Worm (Caenorhabditis elegans) whole organism, L2 larva: Measurements from ENCODE around the gene best-5.
A peak's percentile ranks its signal among the peaks of the same experiment; 100 is the strongest.
"Not testable (repeated sequence)": the region's sequence is repeated elsewhere in the genome, so short reads cannot be mapped to it uniquely, and the experiment has no call there.

Source experiments
- C34F6.9 ChIP-seq: fragments of 150-350 bp; optimal IDR thresholded peaks from 2 replicates; lab custom pipeline; 2014; ENCODE audit warnings: missing biosample characterization, missing genetic modification characterization
- F13H6.1 ChIP-seq: sonication (generic microtip); optimal IDR thresholded peaks from 2 replicates; lab custom pipeline; 2016; ENCODE audit warnings: missing genetic modification characterization, missing compliant biosample characterization
- R02D3.7 ChIP-seq: fragments of 150-350 bp; optimal IDR thresholded peaks from 2 replicates; lab custom pipeline; 2014; ENCODE audit warnings: missing biosample characterization, missing genetic modification characterization
- Y55F3AM.14 ChIP-seq: fragments of 200-800 bp; sonication (Bioruptor generic); optimal IDR thresholded peaks from 2 replicates; lab custom pipeline; 2018; ENCODE audit warnings: mild to moderate bottlenecking, missing genetic modification characterization, missing compliant biosample characterization
- ama-1 ChIP-seq: fragments of 150-350 bp; optimal IDR thresholded peaks from 2 replicates; lab custom pipeline; 2018; ENCODE audit warnings: inconsistent platforms
- crh-2 ChIP-seq: sonication (generic microtip); optimal IDR thresholded peaks from 2 replicates; lab custom pipeline; 2017; ENCODE audit warnings: missing biosample characterization, missing genetic modification characterization
- dmd-4 ChIP-seq: sonication (generic microtip); optimal IDR thresholded peaks from 2 replicates; lab custom pipeline; 2017; ENCODE audit warnings: missing biosample characterization, missing genetic modification characterization
- elt-1 ChIP-seq: fragments of 150-350 bp; optimal IDR thresholded peaks from 2 replicates; lab custom pipeline; 2014; ENCODE audit warnings: missing biosample characterization, missing genetic modification characterization
- fos-1 ChIP-seq: fragments of 150-350 bp; optimal IDR thresholded peaks from 2 replicates; lab custom pipeline; 2014; ENCODE audit warnings: missing biosample characterization, missing genetic modification characterization
- gmeb-1 ChIP-seq: fragments of 150-350 bp; optimal IDR thresholded peaks from 2 replicates; lab custom pipeline; 2014; ENCODE audit warnings: missing biosample characterization, missing genetic modification characterization
- lin-13 ChIP-seq: fragments of 150-350 bp; optimal IDR thresholded peaks from 2 replicates; lab custom pipeline; 2014; ENCODE audit warnings: missing biosample characterization, missing genetic modification reagents, missing genetic modification characterization
- lin-39 ChIP-seq: fragments of 150-350 bp; optimal IDR thresholded peaks from 2 replicates; lab custom pipeline; 2014; ENCODE audit warnings: missing biosample characterization, missing genetic modification reagents, missing genetic modification characterization
- lsy-2 ChIP-seq, 2 experiments: fragments of 150-350 bp in 1 of 2; sonication (generic microtip) in 1 of 2; optimal IDR thresholded peaks; 2 replicates each; lab custom pipeline; 2014 to 2017; ENCODE audit warnings: missing biosample characterization in 2 of 2, missing genetic modification characterization in 2 of 2
- mab-5 ChIP-seq: fragments of 150-350 bp; optimal IDR thresholded peaks from 2 replicates; lab custom pipeline; 2014; ENCODE audit warnings: missing biosample characterization, missing genetic modification characterization
- mbf-1 ChIP-seq: sonication (generic microtip); optimal IDR thresholded peaks from 2 replicates; lab custom pipeline; 2017; ENCODE audit warnings: missing biosample characterization, missing genetic modification characterization
- mdl-1 ChIP-seq, 2 experiments: fragments of 150-350 bp in 1 of 2; sonication (generic microtip) in 1 of 2; optimal IDR thresholded peaks; 2 replicates each; lab custom pipeline; 2017; ENCODE audit warnings: missing biosample characterization in 2 of 2, missing genetic modification characterization in 2 of 2
- nhr-10 ChIP-seq: sonication (generic microtip); optimal IDR thresholded peaks from 2 replicates; lab custom pipeline; 2017; ENCODE audit warnings: missing biosample characterization, missing genetic modification characterization
- nhr-11 ChIP-seq: fragments of 150-350 bp; optimal IDR thresholded peaks from 2 replicates; lab custom pipeline; 2014; ENCODE audit warnings: missing biosample characterization, missing genetic modification characterization
- nhr-12 ChIP-seq: fragments of 150-350 bp; optimal IDR thresholded peaks from 2 replicates; lab custom pipeline; 2014; ENCODE audit warnings: missing biosample characterization, missing genetic modification characterization
- nhr-21 ChIP-seq: fragments of 150-350 bp; optimal IDR thresholded peaks from 2 replicates; lab custom pipeline; 2014; ENCODE audit warnings: missing biosample characterization, missing genetic modification characterization
- nhr-23 ChIP-seq: fragments of 150-350 bp; optimal IDR thresholded peaks from 2 replicates; lab custom pipeline; 2014; ENCODE audit warnings: missing biosample characterization, missing genetic modification reagents, missing genetic modification characterization
- nhr-6 ChIP-seq: fragments of 150-350 bp; optimal IDR thresholded peaks from 2 replicates; lab custom pipeline; 2014; ENCODE audit warnings: missing biosample characterization, missing genetic modification characterization
- peb-1 ChIP-seq: fragments of 150-350 bp; optimal IDR thresholded peaks from 2 replicates; lab custom pipeline; 2014; ENCODE audit warnings: missing biosample characterization, missing genetic modification characterization
- sem-4 ChIP-seq: fragments of 150-350 bp; optimal IDR thresholded peaks from 2 replicates; lab custom pipeline; 2014; ENCODE audit warnings: missing biosample characterization, missing genetic modification reagents, missing genetic modification characterization
- sma-3 ChIP-seq: sonication (generic microtip); optimal IDR thresholded peaks from 2 replicates; lab custom pipeline; 2016; ENCODE audit warnings: missing genetic modification reagents, missing genetic modification characterization, missing compliant biosample characterization
- snpc-4 ChIP-seq: fragments of 150-350 bp; optimal IDR thresholded peaks from 2 replicates; lab custom pipeline; 2014; ENCODE audit warnings: missing biosample characterization, missing genetic modification characterization
- unc-39 ChIP-seq: fragments of 150-350 bp; optimal IDR thresholded peaks from 2 replicates; lab custom pipeline; 2014; ENCODE audit warnings: missing biosample characterization, missing genetic modification characterization
- unc-55 ChIP-seq: fragments of 150-350 bp; sonication (generic microtip); optimal IDR thresholded peaks from 3 replicates; lab custom pipeline; 2014; ENCODE audit warnings: missing biosample characterization, missing genetic modification reagents, missing genetic modification characterization
- unc-62 ChIP-seq: fragments of 150-350 bp; optimal IDR thresholded peaks from 2 replicates; lab custom pipeline; 2014; ENCODE audit warnings: missing biosample characterization, missing genetic modification reagents, missing genetic modification characterization
- zag-1 ChIP-seq: fragments of 150-350 bp; optimal IDR thresholded peaks from 2 replicates; lab custom pipeline; 2014; ENCODE audit warnings: missing biosample characterization, missing genetic modification characterization
- ztf-1 ChIP-seq: fragments of 200-800 bp; sonication (Bioruptor generic); conservative IDR thresholded peaks from 2 replicates; pipeline ENCODE4 v1.3.6; 2022; ENCODE audit warnings: missing genetic modification characterization, missing compliant biosample characterization
- ztf-11 ChIP-seq: sonication (generic microtip); optimal IDR thresholded peaks from 2 replicates; lab custom pipeline; 2017; ENCODE audit warnings: missing biosample characterization, missing genetic modification characterization
- ztf-4 ChIP-seq: fragments of 150-350 bp; optimal IDR thresholded peaks from 2 replicates; lab custom pipeline; 2014; ENCODE audit warnings: missing biosample characterization, missing genetic modification characterization

The best-5 gene

DNA sequence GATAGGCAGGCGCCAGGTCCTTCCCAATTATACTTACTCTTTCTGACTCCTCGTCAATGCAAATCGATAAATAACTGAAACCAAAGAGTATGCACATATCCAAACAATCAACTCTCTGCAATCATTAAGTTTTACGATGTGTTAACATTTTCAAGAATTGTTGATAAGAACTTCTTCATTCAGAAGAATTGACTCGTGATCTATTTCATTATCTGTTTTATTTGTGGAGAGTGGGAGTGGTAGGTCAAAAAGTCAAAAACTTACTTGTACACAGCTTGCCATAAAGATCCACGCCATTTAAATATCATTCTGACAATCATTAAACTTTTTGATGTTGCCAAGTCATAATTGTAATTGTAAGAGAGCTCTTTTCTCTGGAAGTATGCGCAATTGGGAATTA is 676 bp downstream of the best-5 start:
- TF ChIP-seq crh-2 (tag; lab: Kevin White, UChicago) (peak; percentile 15), unc-39 (tag; lab: Kevin White, UChicago) (no peak), dmd-4 (tag; lab: Kevin White, UChicago) (no peak), Y55F3AM.14 (GFP tag; lab: Kevin White, UChicago) (no peak), fos-1 (tag; lab: Kevin White, UChicago) (peak; percentile 6), ama-1 (lab: Kevin White, UChicago) (no peak), sem-4 (tag; lab: Kevin White, UChicago) (no peak), gmeb-1 (tag; lab: Kevin White, UChicago) (peak; percentile 10), sma-3 (GFP tag; lab: Kevin White, UChicago) (no peak), mdl-1 (tag; optimal IDR thresholded peaks at IDR 0.05; lab: Kevin White, UChicago) (no peak), ztf-4 (tag; lab: Kevin White, UChicago) (no peak), unc-55 (no peak), nhr-12 (no peak), nhr-23 (no peak)

DNA sequence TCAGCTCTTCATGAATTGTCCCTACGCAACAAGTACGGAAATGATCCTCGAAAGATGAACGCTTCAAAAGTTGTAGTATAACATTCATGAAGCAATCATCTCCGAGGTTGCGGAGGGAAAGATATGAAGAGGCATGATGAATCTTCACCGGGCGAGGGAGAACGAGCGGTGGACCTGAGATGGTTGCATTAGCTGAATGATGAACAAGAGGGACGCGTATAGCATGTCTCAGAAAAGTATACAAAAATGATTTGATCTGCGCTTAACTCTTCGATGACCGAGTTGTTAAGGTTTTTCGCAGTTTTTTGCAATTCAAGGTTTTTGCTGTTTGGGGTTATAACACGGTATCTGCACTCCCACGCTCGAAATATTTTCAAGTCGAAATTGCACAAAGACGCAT is 4.1 kb downstream of the best-5 start, which contains the start of gene C07A9.10:
C07A9.10 (minus strand) TSS at position 101 of the 400 bp plus-strand sequence.
- TF ChIP-seq nhr-23 (no peak), lin-13 (GFP tag; lab: Kevin White, UChicago) (no peak), nhr-6 (tag; lab: Kevin White, UChicago) (no peak), mab-5 (tag; lab: Kevin White, UChicago) (no peak), nhr-10 (tag; lab: Kevin White, UChicago) (no peak), ztf-1 (GFP tag; lab: Robert Waterston, UW) (no peak), R02D3.7 (no peak), elt-1 (no peak), lin-39 (tag; lab: Kevin White, UChicago) (no peak), unc-39 (tag; lab: Kevin White, UChicago) (no peak), sma-3 (GFP tag; lab: Kevin White, UChicago) (no peak), nhr-11 (tag; lab: Kevin White, UChicago) (no peak), ama-1 (lab: Kevin White, UChicago) (no peak), F13H6.1 (tag; lab: Kevin White, UChicago) (no peak), lsy-2 (tag; optimal IDR thresholded peaks at IDR 0.05; lab: Kevin White, UChicago) (no peak), nhr-21 (tag; lab: Kevin White, UChicago) (no peak)

DNA sequence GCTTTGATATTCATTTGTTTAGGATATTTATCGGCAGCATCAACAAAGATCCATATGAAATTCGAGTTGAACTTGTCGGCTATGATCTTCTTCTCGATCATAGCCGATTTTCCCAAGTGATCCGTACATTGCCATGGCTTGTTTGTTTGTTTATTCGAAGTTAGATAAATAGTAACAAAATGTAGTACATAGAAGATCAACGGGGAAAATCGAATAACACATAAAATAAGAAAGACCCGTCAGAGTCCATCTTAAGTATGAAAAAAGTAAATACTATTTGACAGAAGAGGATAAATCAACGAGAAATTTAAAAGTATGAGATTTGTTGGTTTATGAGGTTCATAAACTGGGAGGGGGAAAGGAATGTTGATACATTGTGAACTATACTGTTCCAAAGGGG is 7.3 kb downstream of the best-5 start, which contains the start of gene C07A9.5:
C07A9.5 (minus strand) TSS at position 101 of the 400 bp plus-strand sequence.
- not testable (repeated sequence) for TF ChIP-seq lin-39 (tag; lab: Kevin White, UChicago); elt-1; crh-2 (tag; lab: Kevin White, UChicago)

DNA sequence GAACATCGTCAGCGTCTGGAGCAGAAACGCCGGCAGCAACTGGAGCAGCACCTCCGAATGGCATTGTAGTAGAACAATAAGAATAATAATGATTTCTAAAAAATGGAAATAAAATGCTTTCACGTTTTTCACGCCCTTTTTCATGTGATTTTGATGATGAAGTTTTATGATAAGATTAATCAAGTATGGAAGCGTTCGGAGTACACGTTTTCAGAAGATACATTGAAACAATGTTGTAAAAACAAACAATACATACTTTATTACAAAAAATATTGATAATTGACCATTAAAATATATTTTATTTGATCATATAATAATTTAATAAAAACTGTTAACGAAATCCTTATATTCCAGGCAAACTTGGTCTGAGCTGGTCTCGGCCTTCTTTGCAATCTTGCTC is 8.8 kb downstream of the best-5 start, which contains the start of gene C07A9.13:
C07A9.13 (minus strand) TSS at position 101 of the 400 bp plus-strand sequence.
- not testable (repeated sequence) for TF ChIP-seq mdl-1 (tag; optimal IDR thresholded peaks at IDR 0.05; lab: Kevin White, UChicago); crh-2 (tag; lab: Kevin White, UChicago); mbf-1

DNA sequence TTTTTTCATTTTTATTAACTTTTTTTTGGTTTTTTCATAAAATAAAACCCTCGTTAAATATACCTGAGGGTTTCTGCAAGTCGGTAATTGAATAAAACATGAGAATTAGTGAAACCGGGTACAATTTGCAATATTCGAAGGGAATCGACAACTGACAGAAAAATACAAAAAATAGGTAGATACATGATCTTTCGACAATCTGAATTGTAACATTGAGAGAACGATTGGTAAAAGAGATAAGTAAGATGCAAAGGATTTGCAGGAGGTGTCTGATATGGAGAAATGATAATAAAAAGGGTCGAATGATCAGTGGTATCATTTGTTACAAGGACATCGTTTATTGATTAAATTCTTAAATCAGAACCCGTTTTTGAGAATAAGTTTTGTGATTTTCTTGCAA is 11.2 kb downstream of the best-5 start, which contains the start of gene ugt-60:
ugt-60 (minus strand) TSS at position 233 of the 400 bp plus-strand sequence.
- TF ChIP-seq peb-1 (tag; lab: Kevin White, UChicago), result no peak
- TF ChIP-seq nhr-23, result no peak
- no peak for TF ChIP-seq sem-4 (tag; lab: Kevin White, UChicago)
- TF ChIP-seq lin-39 (tag; lab: Kevin White, UChicago), result no peak
- TF ChIP-seq ztf-1 (GFP tag; lab: Robert Waterston, UW), result no peak
- no peak for TF ChIP-seq mdl-1 (tag; optimal IDR thresholded peaks at IDR 0.05; lab: Kevin White, UChicago)
- TF ChIP-seq mab-5 (tag; lab: Kevin White, UChicago), result no peak
- no peak for TF ChIP-seq snpc-4
- no peak for TF ChIP-seq lin-13 (GFP tag; lab: Kevin White, UChicago)
- TF ChIP-seq C34F6.9, result no peak
- TF ChIP-seq unc-62, result no peak
- no peak for TF ChIP-seq unc-39 (tag; lab: Kevin White, UChicago)
- no peak for TF ChIP-seq ztf-4 (tag; lab: Kevin White, UChicago)
- TF ChIP-seq ztf-11 (tag; lab: Kevin White, UChicago), result no peak
- TF ChIP-seq unc-55, result no peak
- TF ChIP-seq nhr-6 (tag; lab: Kevin White, UChicago), result no peak
- no peak for TF ChIP-seq fos-1 (tag; lab: Kevin White, UChicago)
- no peak for TF ChIP-seq zag-1 (tag; lab: Kevin White, UChicago)
- TF ChIP-seq R02D3.7, result no peak
- TF ChIP-seq, all 48 proteins: peak for 0
